Fruit fly (Drosophila melanogaster) whole organism, embryonic: ENCODE data around the gene Eig71Ek.

Source experiments
- Adf1 ChIP-seq: fragments of 200-800 bp; sonication (Bioruptor generic); IDR thresholded peaks from 2 replicates; pipeline ENCODE4 v1.3.6; 2022; ENCODE audit warnings: missing biosample characterization, missing genetic modification characterization
- CG11504 ChIP-seq: fragments of 200-800 bp; sonication (Bioruptor generic); optimal IDR thresholded peaks from 3 replicates; lab custom pipeline; 2019; ENCODE audit warnings: missing biosample characterization, mild to moderate bottlenecking, missing genetic modification characterization, moderate library complexity
- CG11695 ChIP-seq: fragments of 200-800 bp; sonication (Bioruptor generic); IDR thresholded peaks from 3 replicates; pipeline ENCODE4 v1.3.6; 2022; ENCODE audit warnings: missing biosample characterization, missing genetic modification characterization
- CG11696 ChIP-seq: fragments of 200-800 bp; sonication (Bioruptor generic); IDR thresholded peaks from 2 replicates; pipeline ENCODE4 v1.3.6; 2022; ENCODE audit warnings: missing biosample characterization, missing genetic modification characterization
- CG13424 ChIP-seq: fragments of 200-800 bp; sonication (Bioruptor generic); optimal IDR thresholded peaks from 2 replicates; lab custom pipeline; 2019; ENCODE audit warnings: missing biosample characterization, mild to moderate bottlenecking, missing genetic modification characterization, moderate library complexity
- CG13775 ChIP-seq: fragments of 200-800 bp; sonication (Bioruptor generic); optimal IDR thresholded peaks from 3 replicates; lab custom pipeline; 2017; ENCODE audit warnings: missing biosample characterization, mild to moderate bottlenecking, missing genetic modification characterization
- CG15011 ChIP-seq: fragments of 200-800 bp; sonication (Bioruptor generic); optimal IDR thresholded peaks from 3 replicates; lab custom pipeline; 2018; ENCODE audit warnings: missing biosample characterization, mild to moderate bottlenecking, missing genetic modification characterization
- CG15269 ChIP-seq: fragments of 200-800 bp; sonication (Bioruptor generic); optimal IDR thresholded peaks from 2 replicates; lab custom pipeline; 2018; ENCODE audit warnings: missing biosample characterization, mild to moderate bottlenecking, missing genetic modification characterization, moderate library complexity
- CG17359 ChIP-seq: fragments of 200-800 bp; sonication (Bioruptor generic); optimal IDR thresholded peaks from 3 replicates; lab custom pipeline; 2018; ENCODE audit warnings: missing biosample characterization, mild to moderate bottlenecking, missing genetic modification characterization, moderate library complexity
- CG18599 ChIP-seq: fragments of 200-800 bp; sonication (Bioruptor generic); optimal IDR thresholded peaks from 3 replicates; lab custom pipeline; 2017; ENCODE audit warnings: missing biosample characterization, missing genetic modification characterization, mild to moderate bottlenecking, moderate library complexity, missing genetic modification reagents
- CG2678 ChIP-seq: fragments of 200-800 bp; sonication (Bioruptor generic); optimal IDR thresholded peaks from 3 replicates; lab custom pipeline; 2019; ENCODE audit warnings: missing biosample characterization, mild to moderate bottlenecking, missing genetic modification characterization, moderate library complexity
- CG3281 ChIP-seq: fragments of 200-800 bp; sonication (Bioruptor generic); optimal IDR thresholded peaks from 3 replicates; lab custom pipeline; 2017; ENCODE audit warnings: missing biosample characterization, mild to moderate bottlenecking, missing genetic modification characterization
- CG33557 ChIP-seq: fragments of 200-800 bp; sonication (Bioruptor generic); optimal IDR thresholded peaks from 2 replicates; lab custom pipeline; 2019; ENCODE audit warnings: missing biosample characterization, mild to moderate bottlenecking, missing genetic modification characterization, moderate library complexity
- CG34376 ChIP-seq: fragments of 200-800 bp; sonication (Bioruptor generic); optimal IDR thresholded peaks from 2 replicates; lab custom pipeline; 2018; ENCODE audit warnings: missing biosample characterization, mild to moderate bottlenecking, missing genetic modification characterization
- CG4707 ChIP-seq: fragments of 200-800 bp; sonication (Bioruptor generic); optimal IDR thresholded peaks from 2 replicates; lab custom pipeline; 2018; ENCODE audit warnings: missing biosample characterization, mild to moderate bottlenecking, missing genetic modification characterization, moderate library complexity
- CG7357 ChIP-seq: fragments of 200-800 bp; sonication (Bioruptor generic); IDR thresholded peaks from 3 replicates; pipeline ENCODE4 v1.3.6; 2022; ENCODE audit warnings: missing biosample characterization, missing genetic modification characterization
- CG7556 ChIP-seq: fragments of 200-800 bp; sonication (Bioruptor generic); optimal IDR thresholded peaks from 2 replicates; lab custom pipeline; 2017; ENCODE audit warnings: missing biosample characterization, mild to moderate bottlenecking, missing genetic modification characterization
- CG8281 ChIP-seq: fragments of 200-800 bp; sonication (Bioruptor generic); optimal IDR thresholded peaks from 2 replicates; lab custom pipeline; 2018; ENCODE audit warnings: missing biosample characterization, mild to moderate bottlenecking, missing genetic modification characterization, moderate library complexity
- CG8924 ChIP-seq: fragments of 200-800 bp; optimal IDR thresholded peaks from 3 replicates; lab custom pipeline; 2019; ENCODE audit warnings: missing biosample characterization, mild to moderate bottlenecking, missing genetic modification characterization, moderate library complexity
- CG9437 ChIP-seq: fragments of 200-800 bp; sonication (Bioruptor generic); optimal IDR thresholded peaks from 2 replicates; lab custom pipeline; 2018; ENCODE audit warnings: missing biosample characterization, mild to moderate bottlenecking, missing genetic modification characterization
- CG9609 ChIP-seq: fragments of 200-800 bp; sonication (Bioruptor generic); optimal IDR thresholded peaks from 3 replicates; lab custom pipeline; 2016; ENCODE audit warnings: missing biosample characterization, missing genetic modification characterization
- CrebB ChIP-seq: fragments of 200-800 bp; sonication (Bioruptor generic); optimal IDR thresholded peaks from 3 replicates; lab custom pipeline; 2018; ENCODE audit warnings: missing biosample characterization, mild to moderate bottlenecking, missing genetic modification characterization
- Dip2 ChIP-seq: fragments of 200-800 bp; sonication (Bioruptor generic); IDR thresholded peaks from 2 replicates; pipeline ENCODE4 v1.3.6; 2022; ENCODE audit warnings: missing biosample characterization, missing genetic modification characterization
- Gug ChIP-seq: fragments of 200-800 bp; sonication (Bioruptor generic); IDR thresholded peaks from 4 replicates; pipeline ENCODE4 v1.3.6; 2022; ENCODE audit warnings: missing biosample characterization, missing genetic modification characterization
- HLH3B ChIP-seq: fragments of 200-800 bp; sonication (Bioruptor generic); IDR thresholded peaks from 2 replicates; pipeline ENCODE4 v1.3.6; 2022; ENCODE audit warnings: missing biosample characterization, missing genetic modification characterization
- HLH4C ChIP-seq: fragments of 200-800 bp; sonication (Bioruptor generic); IDR thresholded peaks from 3 replicates; pipeline ENCODE4 v1.3.6; 2022; ENCODE audit warnings: missing biosample characterization, missing genetic modification characterization; ENCODE audit not compliant: partially characterized antibody
- Hr51 ChIP-seq, 2 experiments: fragments of 200-800 bp; sonication (Bioruptor generic); optimal IDR thresholded peaks; 2 replicates in 1 of 2; 3 replicates in 1 of 2; lab custom pipeline; 2016 to 2018; ENCODE audit warnings: missing biosample characterization in 2 of 2, missing genetic modification characterization in 2 of 2, mild to moderate bottlenecking in 1 of 2, moderate library complexity in 1 of 2
- Nf-YC ChIP-seq: fragments of 200-800 bp; optimal IDR thresholded peaks from 3 replicates; lab custom pipeline; 2019; ENCODE audit warnings: missing biosample characterization, mild to moderate bottlenecking, missing genetic modification characterization, moderate library complexity
- aop ChIP-seq: fragments of 200-800 bp; sonication (Bioruptor generic); IDR thresholded peaks from 2 replicates; pipeline ENCODE4 v1.3.6; 2022; ENCODE audit warnings: missing biosample characterization, missing genetic modification characterization
- bbx ChIP-seq: fragments of 200-800 bp; sonication (Bioruptor generic); IDR thresholded peaks from 2 replicates; pipeline ENCODE4 v1.3.6; 2022; ENCODE audit warnings: missing biosample characterization, missing genetic modification characterization; ENCODE audit not compliant: partially characterized antibody
- chif ChIP-seq, 2 experiments: fragments of 200-800 bp; sonication (Bioruptor generic); optimal IDR thresholded peaks; 3 replicates each; lab custom pipeline; 2016; ENCODE audit warnings: missing biosample characterization in 2 of 2, missing genetic modification characterization in 2 of 2
- chinmo ChIP-seq: fragments of 200-800 bp; sonication (Bioruptor generic); IDR thresholded peaks from 4 replicates; pipeline ENCODE4 v1.3.6; 2022; ENCODE audit warnings: missing biosample characterization, missing genetic modification characterization; ENCODE audit not compliant: partially characterized antibody
- corto ChIP-seq: fragments of 200-800 bp; sonication (Bioruptor generic); optimal IDR thresholded peaks from 2 replicates; lab custom pipeline; 2016; ENCODE audit warnings: missing biosample characterization, mild to moderate bottlenecking, missing genetic modification characterization, moderate library complexity
- cwo ChIP-seq: fragments of 200-800 bp; sonication (Bioruptor generic); optimal IDR thresholded peaks from 3 replicates; lab custom pipeline; 2017; ENCODE audit warnings: missing biosample characterization, missing genetic modification characterization, mild to moderate bottlenecking, moderate library complexity, missing genetic modification reagents
- disco-r ChIP-seq: fragments of 200-800 bp; sonication (Bioruptor generic); optimal IDR thresholded peaks from 2 replicates; lab custom pipeline; 2016; ENCODE audit warnings: missing biosample characterization, missing genetic modification characterization
- eve ChIP-seq, 2 experiments: fragments of >200 bp; optimal IDR thresholded peaks; 2 replicates each; lab custom pipeline; 2017; ENCODE audit warnings: missing biosample characterization in 2 of 2, missing genetic modification characterization in 2 of 2
- gem ChIP-seq: fragments of 200-800 bp; sonication (Bioruptor generic); optimal IDR thresholded peaks from 2 replicates; lab custom pipeline; 2019; ENCODE audit warnings: missing biosample characterization, mild to moderate bottlenecking, missing genetic modification characterization, moderate library complexity
- grau ChIP-seq: fragments of 200-800 bp; optimal IDR thresholded peaks from 3 replicates; lab custom pipeline; 2019; ENCODE audit warnings: missing biosample characterization, mild to moderate bottlenecking, missing genetic modification characterization, moderate library complexity
- gsb-n ChIP-seq: fragments of 200-800 bp; sonication (Bioruptor generic); optimal IDR thresholded peaks from 3 replicates; lab custom pipeline; 2018; ENCODE audit warnings: missing biosample characterization, mild to moderate bottlenecking, missing genetic modification characterization
- phol ChIP-seq: fragments of 200-800 bp; sonication (Bioruptor generic); optimal IDR thresholded peaks from 3 replicates; lab custom pipeline; 2018; ENCODE audit warnings: missing biosample characterization, mild to moderate bottlenecking, missing genetic modification characterization, moderate library complexity
- run ChIP-seq: fragments of 200-800 bp; sonication (Bioruptor generic); optimal IDR thresholded peaks from 3 replicates; lab custom pipeline; 2018; ENCODE audit warnings: missing biosample characterization, mild to moderate bottlenecking, missing genetic modification characterization
- seq ChIP-seq: fragments of 200-800 bp; sonication (Bioruptor generic); IDR thresholded peaks from 2 replicates; pipeline ENCODE4 v1.3.6; 2022; ENCODE audit warnings: missing biosample characterization, missing genetic modification characterization
- slbo ChIP-seq: fragments of 200-800 bp; sonication (Bioruptor generic); IDR thresholded peaks from 2 replicates; pipeline ENCODE4 v1.3.6; 2022; ENCODE audit warnings: missing biosample characterization, missing genetic modification characterization
- so ChIP-seq: fragments of 200-800 bp; sonication (Bioruptor generic); IDR thresholded peaks from 3 replicates; pipeline ENCODE4 v1.3.6; 2022; ENCODE audit warnings: missing biosample characterization, missing genetic modification characterization
- sug ChIP-seq: fragments of 200-800 bp; optimal IDR thresholded peaks from 2 replicates; lab custom pipeline; 2019; ENCODE audit warnings: missing biosample characterization, mild to moderate bottlenecking, missing genetic modification characterization, moderate library complexity

Eig71Ek gene

DNA sequence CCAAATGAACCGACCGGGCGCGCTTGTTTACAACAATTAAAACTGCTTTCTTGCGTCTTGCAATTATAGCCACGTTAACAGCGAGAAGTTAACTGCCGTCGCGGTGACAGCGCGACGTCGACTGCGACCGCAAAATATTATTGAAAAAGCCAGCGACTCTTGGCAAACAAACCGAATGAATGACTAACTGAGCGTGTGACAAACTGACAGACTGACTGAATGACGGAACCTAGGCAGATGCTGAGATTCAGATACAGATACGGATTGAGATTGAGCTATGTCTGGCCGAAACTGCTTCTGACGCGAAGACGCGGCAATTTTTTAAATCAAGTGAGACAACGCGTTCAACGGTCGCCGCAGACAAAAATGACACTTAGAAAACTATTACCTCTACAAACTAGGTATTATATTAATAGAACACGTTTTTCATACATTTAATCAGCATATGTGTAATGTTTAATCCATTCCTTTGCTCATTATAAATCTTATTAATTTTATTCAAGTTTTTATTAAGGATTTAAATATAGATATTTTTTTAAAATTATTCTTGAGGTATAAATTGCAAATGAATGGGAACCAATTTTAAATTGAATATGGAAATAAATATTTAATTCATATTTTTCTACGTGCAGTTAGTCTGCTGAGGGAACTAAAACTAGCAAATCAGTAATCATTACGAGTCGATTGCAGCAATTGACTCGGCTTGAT is 26.5 kb upstream of the Eig71Ek start (continued):
- TF ChIP-seq CG34376 (GFP tag; lab: Kevin White, UChicago) (peak; percentile 31), CG4707 (GFP tag; lab: Kevin White, UChicago) (no peak), CG7357 (GFP tag; lab: Robert Waterston, UW) (no peak), CG8281 (tag; lab: Kevin White, UChicago) (peak; percentile 99), HLH4C (GFP tag; lab: Robert Waterston, UW) (no peak), CG33557 (no peak), corto (GFP tag; lab: Kevin White, UChicago) (no peak), CG15269 (tag; lab: Kevin White, UChicago) (peak; percentile 13), CG13775 (GFP tag; lab: Kevin White, UChicago) (no peak), CG13424 (tag; lab: Kevin White, UChicago) (peak; percentile 1), CG2678 (peak; percentile 57), seq (GFP tag; lab: Robert Waterston, UW) (no peak), HLH3B (GFP tag; lab: Robert Waterston, UW) (no peak), chinmo (GFP tag; lab: Robert Waterston, UW) (0 out of 4 replicates have a peak, but pooled peaks have one; percentile 26), Dip2 (GFP tag; lab: Robert Waterston, UW) (no peak), bbx (no peak), CG9609 (GFP tag; lab: Kevin White, UChicago) (no peak), CG11695 (GFP tag; lab: Robert Waterston, UW) (no peak), Nf-YC (tag; lab: Kevin White, UChicago) (peak; percentile 17), CG18599 (GFP tag; lab: Kevin White, UChicago) (peak; percentile 4), Gug (GFP tag; lab: Robert Waterston, UW) (no peak), Hr51 (GFP tag; optimal IDR thresholded peaks at IDR 0.05; lab: Kevin White, UChicago) (peak in 1 of 2 experiments; percentile 29), slbo (GFP tag; lab: Robert Waterston, UW) (no peak), CG7556 (GFP tag; lab: Kevin White, UChicago) (peak; percentile 21), CG3281 (GFP tag; lab: Kevin White, UChicago) (no peak), chif (GFP tag; optimal IDR thresholded peaks at IDR 0.05; lab: Kevin White, UChicago) (no peak), so (GFP tag; lab: Robert Waterston, UW) (no peak), CG11504 (tag; lab: Kevin White, UChicago) (peak; percentile 46), Adf1 (GFP tag; lab: Robert Waterston, UW) (peak; percentile 21; the same call in 1 of the 2 replicates), CG17359 (tag; lab: Kevin White, UChicago) (no peak), cwo (GFP tag; lab: Kevin White, UChicago) (peak; percentile 31), disco-r (GFP tag; lab: Kevin White, UChicago) (no peak), sug (peak; percentile 10), CG8924 (tag; lab: Kevin White, UChicago) (peak; percentile 11), grau (tag; lab: Kevin White, UChicago) (peak; percentile 34), CrebB (no peak), CG15011 (GFP tag; lab: Kevin White, UChicago) (no peak), aop (GFP tag; lab: Robert Waterston, UW) (no peak), run (tag; lab: Kevin White, UChicago) (no peak), gsb-n (tag; lab: Kevin White, UChicago) (no peak), eve (GFP tag; optimal IDR thresholded peaks at IDR 0.05; lab: Kevin White, UChicago) (no peak), CG9437 (GFP tag; lab: Kevin White, UChicago) (no peak), gem (tag; lab: Kevin White, UChicago) (peak; percentile 50), CG11696 (GFP tag; lab: Robert Waterston, UW) (no peak), phol (no peak)
